Fruit fly (Drosophila melanogaster) whole organism, embryonic: ENCODE results near the gene dpr2.

Source experiments
- CG10321 ChIP-seq: fragments of 200-800 bp; sonication (Bioruptor generic); IDR thresholded peaks from 2 replicates; pipeline ENCODE4 v1.3.6; 2022; ENCODE audit warnings: missing biosample characterization, missing genetic modification characterization
- CG11085 ChIP-seq: fragments of 200-800 bp; sonication (Bioruptor generic); IDR thresholded peaks from 2 replicates; pipeline ENCODE4 v1.3.6; 2022; ENCODE audit warnings: missing biosample characterization, missing genetic modification characterization
- CG12659 ChIP-seq: fragments of 200-800 bp; sonication (Bioruptor generic); optimal IDR thresholded peaks from 3 replicates; lab custom pipeline; 2017; ENCODE audit warnings: mild to moderate bottlenecking, missing biosample characterization, missing genetic modification reagents, missing genetic modification characterization
- CG1529 ChIP-seq: fragments of 200-800 bp; sonication (Bioruptor generic); optimal IDR thresholded peaks from 3 replicates; lab custom pipeline; 2018; ENCODE audit warnings: missing biosample characterization, missing genetic modification characterization
- CG17186 ChIP-seq: fragments of 200-800 bp; sonication (Bioruptor generic); optimal IDR thresholded peaks from 3 replicates; lab custom pipeline; 2017; ENCODE audit warnings: missing biosample characterization, missing genetic modification reagents, missing genetic modification characterization
- CG1832 ChIP-seq: fragments of 200-800 bp; sonication (Bioruptor generic); optimal IDR thresholded peaks from 2 replicates; lab custom pipeline; 2017; ENCODE audit warnings: missing biosample characterization, mild to moderate bottlenecking, missing genetic modification characterization, inconsistent platforms
- CG2129 ChIP-seq: fragments of 200-800 bp; sonication (Bioruptor generic); IDR thresholded peaks from 2 replicates; pipeline ENCODE4 v1.3.6; 2022; ENCODE audit warnings: missing biosample characterization, missing genetic modification characterization; ENCODE audit not compliant: partially characterized antibody
- CG2199 ChIP-seq: fragments of 200-800 bp; sonication (Bioruptor generic); IDR thresholded peaks from 3 replicates; pipeline ENCODE4 v1.3.6; 2022; ENCODE audit warnings: missing biosample characterization, missing genetic modification characterization
- CG2712 ChIP-seq: fragments of 200-800 bp; optimal IDR thresholded peaks from 3 replicates; lab custom pipeline; 2019; ENCODE audit warnings: missing biosample characterization, mild to moderate bottlenecking, missing genetic modification characterization, moderate library complexity
- CG3065 ChIP-seq: fragments of 200-800 bp; sonication (Bioruptor generic); optimal IDR thresholded peaks from 2 replicates; lab custom pipeline; 2016; ENCODE audit warnings: missing biosample characterization, missing genetic modification characterization
- CG34422 ChIP-seq: fragments of 200-800 bp; sonication (Bioruptor generic); IDR thresholded peaks from 3 replicates; pipeline ENCODE4 v1.3.6; 2022; ENCODE audit warnings: missing biosample characterization, missing genetic modification characterization
- CG3847 ChIP-seq: fragments of 200-800 bp; sonication (Bioruptor generic); IDR thresholded peaks from 2 replicates; pipeline ENCODE4 v1.3.6; 2022; ENCODE audit warnings: missing biosample characterization, missing genetic modification characterization
- CG3995 ChIP-seq: fragments of 200-800 bp; sonication (Bioruptor generic); optimal IDR thresholded peaks from 3 replicates; lab custom pipeline; 2016; ENCODE audit warnings: missing biosample characterization, missing genetic modification characterization
- CG4617 ChIP-seq: fragments of 200-800 bp; sonication (Bioruptor generic); optimal IDR thresholded peaks from 3 replicates; lab custom pipeline; 2016; ENCODE audit warnings: missing biosample characterization, missing genetic modification characterization, borderline replicate concordance
- CG7745 ChIP-seq: fragments of 200-800 bp; sonication (Bioruptor generic); optimal IDR thresholded peaks from 2 replicates; lab custom pipeline; 2018; ENCODE audit warnings: missing biosample characterization, mild to moderate bottlenecking, missing genetic modification characterization, moderate library complexity
- CG8944 ChIP-seq: fragments of 200-800 bp; sonication (Bioruptor generic); optimal IDR thresholded peaks from 3 replicates; lab custom pipeline; 2016; ENCODE audit warnings: missing biosample characterization, missing genetic modification characterization
- CG9797 ChIP-seq: fragments of 200-800 bp; sonication (Bioruptor generic); optimal IDR thresholded peaks from 3 replicates; lab custom pipeline; 2018; ENCODE audit warnings: missing biosample characterization, mild to moderate bottlenecking, missing genetic modification characterization
- CHES-1-like ChIP-seq: fragments of 200-800 bp; sonication (Bioruptor generic); optimal IDR thresholded peaks from 2 replicates; lab custom pipeline; 2016; ENCODE audit warnings: missing biosample characterization, missing genetic modification characterization
- Chrac-16 ChIP-seq: fragments of 200-800 bp; sonication (Bioruptor generic); optimal IDR thresholded peaks from 3 replicates; lab custom pipeline; 2016; ENCODE audit warnings: missing biosample characterization, missing genetic modification characterization
- HHEX ChIP-seq: fragments of 200-800 bp; sonication (Bioruptor generic); optimal IDR thresholded peaks from 3 replicates; lab custom pipeline; 2017; ENCODE audit warnings: missing biosample characterization, mild to moderate bottlenecking, missing genetic modification characterization, missing genetic modification reagents
- Hand ChIP-seq: fragments of 200-800 bp; sonication (Bioruptor generic); optimal IDR thresholded peaks from 2 replicates; lab custom pipeline; 2017; ENCODE audit warnings: mild to moderate bottlenecking, missing biosample characterization, missing genetic modification reagents, missing genetic modification characterization
- Hr51 ChIP-seq, 2 experiments: fragments of 200-800 bp; sonication (Bioruptor generic); optimal IDR thresholded peaks; 2 replicates in 1 of 2; 3 replicates in 1 of 2; lab custom pipeline; 2016 to 2018; ENCODE audit warnings: missing biosample characterization in 2 of 2, missing genetic modification characterization in 2 of 2, mild to moderate bottlenecking in 1 of 2, moderate library complexity in 1 of 2
- MBD-R2 ChIP-seq: fragments of 200-800 bp; sonication (Bioruptor generic); IDR thresholded peaks from 2 replicates; pipeline ENCODE4 v1.3.6; 2022; ENCODE audit warnings: missing biosample characterization, missing genetic modification characterization
- NC2β ChIP-seq: fragments of 200-800 bp; sonication (Bioruptor generic); optimal IDR thresholded peaks from 2 replicates; lab custom pipeline; 2016; ENCODE audit warnings: missing biosample characterization, missing genetic modification characterization
- Neu2 ChIP-seq: fragments of 200-800 bp; sonication (Bioruptor generic); optimal IDR thresholded peaks from 3 replicates; lab custom pipeline; 2016; ENCODE audit warnings: missing biosample characterization, missing genetic modification characterization, borderline replicate concordance
- NfI ChIP-seq: fragments of 200-800 bp; sonication (Bioruptor generic); optimal IDR thresholded peaks from 3 replicates; lab custom pipeline; 2018; ENCODE audit warnings: missing biosample characterization, mild to moderate bottlenecking, missing genetic modification characterization, moderate library complexity
- Oaz ChIP-seq: fragments of 200-800 bp; sonication (Bioruptor generic); IDR thresholded peaks from 2 replicates; pipeline ENCODE4 v1.3.6; 2022; ENCODE audit warnings: missing biosample characterization, missing genetic modification characterization
- Rx ChIP-seq: fragments of 200-800 bp; sonication (Bioruptor generic); IDR thresholded peaks from 2 replicates; pipeline ENCODE4 v1.3.6; 2022; ENCODE audit warnings: missing biosample characterization, missing genetic modification characterization
- Scr ChIP-seq: fragments of 200-800 bp; sonication (Bioruptor generic); IDR thresholded peaks from 2 replicates; pipeline ENCODE4 v1.3.6; 2022; ENCODE audit warnings: missing biosample characterization, missing genetic modification characterization; ENCODE audit not compliant: partially characterized antibody
- ap ChIP-seq: fragments of 200-800 bp; sonication (Bioruptor generic); IDR thresholded peaks from 2 replicates; pipeline ENCODE4 v1.3.6; 2022; ENCODE audit warnings: missing biosample characterization, missing genetic modification characterization
- ash1 ChIP-seq: fragments of 200-800 bp; sonication (Bioruptor generic); optimal IDR thresholded peaks from 2 replicates; lab custom pipeline; 2018; ENCODE audit warnings: missing biosample characterization, mild to moderate bottlenecking, missing genetic modification characterization
- cg ChIP-seq: fragments of 200-800 bp; sonication (Bioruptor generic); optimal IDR thresholded peaks from 3 replicates; lab custom pipeline; 2019; ENCODE audit warnings: missing biosample characterization, mild to moderate bottlenecking, missing genetic modification characterization, moderate library complexity
- crp ChIP-seq, 2 experiments: fragments of 200-800 bp; sonication (Bioruptor generic); optimal IDR thresholded peaks; 2 replicates in 1 of 2; 3 replicates in 1 of 2; lab custom pipeline; 2017; ENCODE audit warnings: missing biosample characterization in 2 of 2, missing genetic modification characterization in 2 of 2, mild to moderate bottlenecking in 1 of 2, moderate library complexity in 1 of 2
- gfzf ChIP-seq: fragments of 200-800 bp; sonication (Bioruptor generic); optimal IDR thresholded peaks from 2 replicates; lab custom pipeline; 2016; ENCODE audit warnings: missing biosample characterization, mild to moderate bottlenecking, missing genetic modification characterization, moderate library complexity
- gsb ChIP-seq: fragments of 200-800 bp; sonication (Bioruptor generic); IDR thresholded peaks from 2 replicates; pipeline ENCODE4 v1.3.6; 2022; ENCODE audit warnings: missing biosample characterization, missing genetic modification characterization
- hbn ChIP-seq: fragments of 200-800 bp; sonication (Bioruptor generic); IDR thresholded peaks from 2 replicates; pipeline ENCODE4 v1.3.6; 2022; ENCODE audit warnings: missing biosample characterization, missing genetic modification characterization; ENCODE audit not compliant: partially characterized antibody
- insv ChIP-seq, 2 experiments: fragments of 200-800 bp; sonication (Bioruptor generic); optimal IDR thresholded peaks; 3 replicates each; lab custom pipeline; 2016 to 2018; ENCODE audit warnings: missing biosample characterization in 2 of 2, missing genetic modification characterization in 2 of 2
- nau ChIP-seq: fragments of 200-800 bp; sonication (Bioruptor generic); optimal IDR thresholded peaks from 3 replicates; lab custom pipeline; 2017; ENCODE audit warnings: missing biosample characterization, mild to moderate bottlenecking, missing genetic modification characterization, missing genetic modification reagents
- otp ChIP-seq: fragments of 200-800 bp; sonication (Bioruptor generic); IDR thresholded peaks from 3 replicates; pipeline ENCODE4, ENCODE4 v1.3.6; 2022; ENCODE audit warnings: missing biosample characterization, missing genetic modification characterization
- pfk ChIP-seq: fragments of 200-800 bp; sonication (Bioruptor generic); optimal IDR thresholded peaks from 2 replicates; lab custom pipeline; 2018; ENCODE audit warnings: missing biosample characterization, mild to moderate bottlenecking, missing genetic modification characterization, moderate library complexity
- pzg ChIP-seq: fragments of 200-800 bp; sonication (Bioruptor generic); optimal IDR thresholded peaks from 3 replicates; lab custom pipeline; 2018; ENCODE audit warnings: missing biosample characterization, mild to moderate bottlenecking, missing genetic modification characterization, moderate library complexity
- ro ChIP-seq: fragments of 200-800 bp; sonication (Bioruptor generic); IDR thresholded peaks from 2 replicates; pipeline ENCODE4 v1.3.6; 2022; ENCODE audit warnings: missing biosample characterization, missing genetic modification characterization
- schlank ChIP-seq: fragments of 200-800 bp; sonication (Bioruptor generic); optimal IDR thresholded peaks from 2 replicates; lab custom pipeline; 2018; ENCODE audit warnings: missing biosample characterization, mild to moderate bottlenecking, missing genetic modification characterization
- scrt ChIP-seq: fragments of 200-800 bp; sonication (Bioruptor generic); optimal IDR thresholded peaks from 2 replicates; lab custom pipeline; 2018; ENCODE audit warnings: missing biosample characterization, mild to moderate bottlenecking, missing genetic modification characterization, moderate library complexity
- sens ChIP-seq: fragments of 200-800 bp; sonication (Bioruptor generic); peaks from one replicate; lab custom pipeline; 2016; ENCODE audit warnings: missing biosample characterization, missing genetic modification characterization
- vvl ChIP-seq: fragments of 200-800 bp; sonication (Bioruptor generic); IDR thresholded peaks from 2 replicates; pipeline ENCODE4 v1.3.6; 2022; ENCODE audit warnings: missing biosample characterization, missing genetic modification characterization
- yki ChIP-seq: fragments of >200 bp; optimal IDR thresholded peaks from 3 replicates; lab custom pipeline; 2018
- zen ChIP-seq: fragments of 200-800 bp; sonication (Bioruptor generic); optimal IDR thresholded peaks from 3 replicates; lab custom pipeline; 2018; ENCODE audit warnings: missing biosample characterization, mild to moderate bottlenecking, missing genetic modification characterization, moderate library complexity

dpr2 gene

dm6 chr2L:11004674-11005045, 40.7 kb upstream of the dpr2 start, which contains the start of gene Nup154 (continued):
- TF ChIP-seq pzg (GFP tag; lab: Kevin White, UChicago) (peak; percentile 29), sens (GFP tag; lab: Kevin White, UChicago) (peak; percentile 31), Scr (0 out of 2 replicates have a peak, but pooled peaks have one; percentile 13), MBD-R2 (GFP tag; lab: Robert Waterston, UW) (peak; percentile 76), ash1 (no peak), ro (no peak), scrt (GFP tag; lab: Kevin White, UChicago) (no peak), Hr51 (GFP tag; optimal IDR thresholded peaks at IDR 0.05; lab: Kevin White, UChicago) (no peak), vvl (0 out of 2 replicates have a peak, but pooled peaks have one; percentile 14), gfzf (GFP tag; lab: Kevin White, UChicago) (peak; percentile 51), Chrac-16 (GFP tag; lab: Kevin White, UChicago) (no peak), nau (no peak), CG34422 (GFP tag; lab: Robert Waterston, UW) (peak; percentile 13; the same call in 1 of the 3 replicates), CG9797 (GFP tag; lab: Kevin White, UChicago) (peak; percentile 33), hbn (0 out of 2 replicates have a peak, but pooled peaks have one; percentile 26), CG4617 (no peak), CG17186 (peak; percentile 72)

- TF ChIP-seq insv (GFP tag; optimal IDR thresholded peaks at IDR 0.05; lab: Kevin White, UChicago) (peak in 1 of 2 experiments; percentile 56), Neu2 (no peak), Rx (no peak), yki (lab: Kevin White, UChicago) (no peak), Oaz (GFP tag; lab: Robert Waterston, UW) (peak; percentile 64), gsb (GFP tag; lab: Robert Waterston, UW) (peak; percentile 46; the same call in 1 of the 2 replicates), HHEX (GFP tag; lab: Kevin White, UChicago) (peak; percentile 86), CG10321 (GFP tag; lab: Robert Waterston, UW) (peak; percentile 57; the same call in 1 of the 2 replicates), CG3065 (no peak), CG3847 (GFP tag; lab: Robert Waterston, UW) (no peak; the same call in 1 of the 2 replicates), crp (GFP tag; optimal IDR thresholded peaks at IDR 0.05; lab: Kevin White, UChicago) (peak in 1 of 2 experiments; percentile 40), CHES-1-like (GFP tag; lab: Kevin White, UChicago) (peak; percentile 49), schlank (tag; lab: Kevin White, UChicago) (peak; percentile 79), pfk (peak; percentile 74), CG8944 (GFP tag; lab: Kevin White, UChicago) (peak; percentile 18), CG12659 (peak; percentile 83), CG1832 (GFP tag; lab: Kevin White, UChicago) (no peak), CG2199 (GFP tag; lab: Robert Waterston, UW) (0 out of 3 replicates have a peak, but pooled peaks have one; percentile 54), CG1529 (GFP tag; lab: Kevin White, UChicago) (peak; percentile 69), CG2712 (tag; lab: Kevin White, UChicago) (peak; percentile 50), NfI (GFP tag; lab: Kevin White, UChicago) (no peak), otp (peak; percentile 92), CG11085 (GFP tag; lab: Robert Waterston, UW) (no peak), NC2β (GFP tag; lab: Kevin White, UChicago) (peak; percentile 87), ap (GFP tag; lab: Robert Waterston, UW) (peak; percentile 75), zen (tag; lab: Kevin White, UChicago) (peak; percentile 12), CG7745 (tag; lab: Kevin White, UChicago) (no peak), Hand (no peak), CG2129 (GFP tag; lab: Robert Waterston, UW) (no peak), cg (no peak), CG3995 (GFP tag; lab: Kevin White, UChicago) (peak; percentile 45), hbn (no peak)
Measured at dm6 chr2L:11003925-11004673, 40.1 kb upstream of the dpr2 start, which contains the start of gene RpL9. RpL9 (minus strand) TSS chr2L:11004189.
